Fruit fly (Drosophila melanogaster) whole organism, embryonic: Measurements from ENCODE around the gene CG14362.
A peak's percentile ranks its signal among the peaks of the same experiment; 100 is the strongest.

Source experiments
- Aef1 ChIP-seq: fragments of 200-800 bp; sonication (Bioruptor generic); IDR thresholded peaks from 3 replicates; pipeline ENCODE4 v1.3.6; 2022; ENCODE audit warnings: missing biosample characterization, missing genetic modification characterization
- B-H1 ChIP-seq: fragments of 200-800 bp; sonication (Bioruptor generic); IDR thresholded peaks from 3 replicates; pipeline ENCODE4 v1.3.6; 2022; ENCODE audit warnings: missing biosample characterization, missing genetic modification characterization
- CG10654 ChIP-seq: fragments of 200-800 bp; sonication (Bioruptor generic); optimal IDR thresholded peaks from 2 replicates; lab custom pipeline; 2016; ENCODE audit warnings: missing biosample characterization, missing genetic modification characterization
- CG11093 ChIP-seq: fragments of 200-800 bp; sonication (Bioruptor generic); IDR thresholded peaks from 3 replicates; pipeline ENCODE4 v1.3.6; 2022; ENCODE audit warnings: missing biosample characterization, missing genetic modification characterization
- CG15514 ChIP-seq: fragments of 200-800 bp; sonication (Bioruptor generic); optimal IDR thresholded peaks from 3 replicates; lab custom pipeline; 2017; ENCODE audit warnings: missing biosample characterization, missing genetic modification characterization, mild to moderate bottlenecking, moderate library complexity, missing genetic modification reagents
- CG15696 ChIP-seq: fragments of 200-800 bp; sonication (Bioruptor generic); optimal IDR thresholded peaks from 2 replicates; lab custom pipeline; 2019; ENCODE audit warnings: missing biosample characterization, mild to moderate bottlenecking, missing genetic modification characterization, moderate library complexity
- CG1602 ChIP-seq: fragments of 200-800 bp; sonication (Bioruptor generic); optimal IDR thresholded peaks from 3 replicates; lab custom pipeline; 2016; ENCODE audit warnings: missing biosample characterization, missing genetic modification characterization
- CG17186 ChIP-seq: fragments of 200-800 bp; sonication (Bioruptor generic); optimal IDR thresholded peaks from 3 replicates; lab custom pipeline; 2017; ENCODE audit warnings: missing biosample characterization, missing genetic modification reagents, missing genetic modification characterization
- CG17829 ChIP-seq: fragments of 200-800 bp; optimal IDR thresholded peaks from 2 replicates; lab custom pipeline; 2019; ENCODE audit warnings: missing biosample characterization, mild to moderate bottlenecking, missing genetic modification characterization, moderate library complexity
- CG18011 ChIP-seq: fragments of 200-800 bp; sonication (Bioruptor generic); optimal IDR thresholded peaks from 2 replicates; lab custom pipeline; 2017; ENCODE audit warnings: missing biosample characterization, missing genetic modification characterization, mild to moderate bottlenecking, moderate library complexity, missing genotype
- CG30020 ChIP-seq: fragments of 200-800 bp; optimal IDR thresholded peaks from 2 replicates; lab custom pipeline; 2019; ENCODE audit warnings: missing biosample characterization, mild to moderate bottlenecking, missing genetic modification characterization, moderate library complexity
- CG31441 ChIP-seq: fragments of 200-800 bp; sonication (Bioruptor generic); IDR thresholded peaks from 2 replicates; pipeline ENCODE4 v1.3.6; 2022; ENCODE audit warnings: missing biosample characterization, missing genetic modification characterization
- CG32767 ChIP-seq: fragments of 200-800 bp; sonication (Bioruptor generic); IDR thresholded peaks from 2 replicates; pipeline ENCODE4 v1.3.6; 2022; ENCODE audit warnings: missing biosample characterization, missing genetic modification characterization
- CG33213 ChIP-seq: fragments of 200-800 bp; sonication (Bioruptor generic); optimal IDR thresholded peaks from 3 replicates; lab custom pipeline; 2016; ENCODE audit warnings: missing biosample characterization, missing genetic modification characterization
- CG33557 ChIP-seq: fragments of 200-800 bp; sonication (Bioruptor generic); optimal IDR thresholded peaks from 2 replicates; lab custom pipeline; 2019; ENCODE audit warnings: missing biosample characterization, mild to moderate bottlenecking, missing genetic modification characterization, moderate library complexity
- CG34376 ChIP-seq: fragments of 200-800 bp; sonication (Bioruptor generic); optimal IDR thresholded peaks from 2 replicates; lab custom pipeline; 2018; ENCODE audit warnings: missing biosample characterization, mild to moderate bottlenecking, missing genetic modification characterization
- CG42726 ChIP-seq: fragments of 200-800 bp; sonication (Bioruptor generic); IDR thresholded peaks from 2 replicates; pipeline ENCODE4 v1.3.6; 2022; ENCODE audit warnings: missing biosample characterization, missing genetic modification characterization; ENCODE audit not compliant: partially characterized antibody
- CG6791 ChIP-seq: fragments of 200-800 bp; sonication (Bioruptor generic); IDR thresholded peaks from 3 replicates; pipeline ENCODE4 v1.3.6; 2022; ENCODE audit warnings: missing biosample characterization, missing genetic modification characterization; ENCODE audit not compliant: partially characterized antibody
- CG7839 ChIP-seq: fragments of 200-800 bp; sonication (Bioruptor generic); optimal IDR thresholded peaks from 3 replicates; lab custom pipeline; 2018; ENCODE audit warnings: missing biosample characterization, mild to moderate bottlenecking, missing genetic modification characterization, moderate library complexity
- CG8290 ChIP-seq, 3 experiments: fragments of 200-800 bp; sonication (Bioruptor generic); optimal IDR thresholded peaks; 2 replicates each; lab custom pipeline; 2016 to 2019; ENCODE audit warnings: missing biosample characterization in 3 of 3, missing genetic modification characterization in 3 of 3, mild to moderate bottlenecking in 2 of 3, moderate library complexity in 1 of 3
- Doc2 ChIP-seq: fragments of 200-800 bp; sonication (Bioruptor generic); IDR thresholded peaks from 2 replicates; pipeline ENCODE4 v1.3.6; 2022; ENCODE audit warnings: missing biosample characterization, missing genetic modification characterization
- Dp ChIP-seq: fragments of 200-800 bp; sonication (Bioruptor generic); optimal IDR thresholded peaks from 2 replicates; lab custom pipeline; 2018; ENCODE audit warnings: missing biosample characterization, mild to moderate bottlenecking, missing genetic modification characterization, moderate library complexity
- E2f2 ChIP-seq: fragments of 200-800 bp; sonication (Bioruptor generic); IDR thresholded peaks from 2 replicates; pipeline ENCODE4 v1.3.6; 2022; ENCODE audit warnings: missing biosample characterization, missing genetic modification characterization
- Gsc ChIP-seq: fragments of 200-800 bp; sonication (Bioruptor generic); IDR thresholded peaks from 2 replicates; pipeline ENCODE4 v1.3.6; 2022; ENCODE audit warnings: missing biosample characterization, missing genetic modification characterization
- HLH3B ChIP-seq: fragments of 200-800 bp; sonication (Bioruptor generic); IDR thresholded peaks from 2 replicates; pipeline ENCODE4 v1.3.6; 2022; ENCODE audit warnings: missing biosample characterization, missing genetic modification characterization
- Hmr ChIP-seq: fragments of 200-800 bp; sonication (Bioruptor generic); optimal IDR thresholded peaks from 3 replicates; lab custom pipeline; 2017; ENCODE audit warnings: mild to moderate bottlenecking, missing biosample characterization, missing genetic modification reagents, missing genetic modification characterization
- Hr51 ChIP-seq, 2 experiments: fragments of 200-800 bp; sonication (Bioruptor generic); optimal IDR thresholded peaks; 2 replicates in 1 of 2; 3 replicates in 1 of 2; lab custom pipeline; 2016 to 2018; ENCODE audit warnings: missing biosample characterization in 2 of 2, missing genetic modification characterization in 2 of 2, mild to moderate bottlenecking in 1 of 2, moderate library complexity in 1 of 2
- Nf-YC ChIP-seq: fragments of 200-800 bp; optimal IDR thresholded peaks from 3 replicates; lab custom pipeline; 2019; ENCODE audit warnings: missing biosample characterization, mild to moderate bottlenecking, missing genetic modification characterization, moderate library complexity
- Sry-δ ChIP-seq: fragments of 200-800 bp; sonication (Bioruptor generic); optimal IDR thresholded peaks from 2 replicates; lab custom pipeline; 2016; ENCODE audit warnings: missing biosample characterization, missing genetic modification characterization
- Usf ChIP-seq: fragments of 200-800 bp; sonication (Bioruptor generic); optimal IDR thresholded peaks from 2 replicates; lab custom pipeline; 2017; ENCODE audit warnings: missing genotype, missing biosample characterization, missing genetic modification characterization
- Xbp1 ChIP-seq: fragments of 200-800 bp; sonication (Bioruptor generic); optimal IDR thresholded peaks from 3 replicates; lab custom pipeline; 2016; ENCODE audit warnings: missing biosample characterization, mild to moderate bottlenecking, missing genetic modification characterization
- al ChIP-seq: fragments of 200-800 bp; sonication (Bioruptor generic); IDR thresholded peaks from 2 replicates; pipeline ENCODE4 v1.3.6; 2022; ENCODE audit warnings: missing biosample characterization, missing genetic modification characterization
- bcd ChIP-seq: fragments of 200-800 bp; sonication (Bioruptor generic); optimal IDR thresholded peaks from 2 replicates; lab custom pipeline; 2017; ENCODE audit warnings: missing biosample characterization, mild to moderate bottlenecking, missing genetic modification characterization
- crp ChIP-seq, 2 experiments: fragments of 200-800 bp; sonication (Bioruptor generic); optimal IDR thresholded peaks; 2 replicates in 1 of 2; 3 replicates in 1 of 2; lab custom pipeline; 2017; ENCODE audit warnings: missing biosample characterization in 2 of 2, missing genetic modification characterization in 2 of 2, mild to moderate bottlenecking in 1 of 2, moderate library complexity in 1 of 2
- dysf ChIP-seq: fragments of 200-800 bp; sonication (Bioruptor generic); IDR thresholded peaks from 3 replicates; pipeline ENCODE4 v1.3.6; 2022; ENCODE audit warnings: missing biosample characterization, missing genetic modification characterization
- eyg ChIP-seq: fragments of 200-800 bp; sonication (Bioruptor generic); optimal IDR thresholded peaks from 3 replicates; lab custom pipeline; 2016; ENCODE audit warnings: missing biosample characterization, missing genetic modification characterization
- grau ChIP-seq: fragments of 200-800 bp; optimal IDR thresholded peaks from 3 replicates; lab custom pipeline; 2019; ENCODE audit warnings: missing biosample characterization, mild to moderate bottlenecking, missing genetic modification characterization, moderate library complexity
- hkb ChIP-seq, 2 experiments: fragments of 200-800 bp in 1 of 2; fragments of >200 bp in 1 of 2; sonication (Bioruptor generic) in 1 of 2; IDR thresholded peaks in 1 of 2; optimal IDR thresholded peaks in 1 of 2; 2 replicates each; pipeline versions ENCODE4 v1.3.6 to Lab custom; 2017 to 2022; ENCODE audit warnings: missing biosample characterization in 1 of 2, missing genetic modification characterization in 1 of 2
- lilli ChIP-seq: fragments of 200-800 bp; sonication (Bioruptor generic); optimal IDR thresholded peaks from 3 replicates; lab custom pipeline; 2016; ENCODE audit warnings: missing biosample characterization, missing genetic modification characterization
- mirr ChIP-seq: fragments of 200-800 bp; sonication (Bioruptor generic); optimal IDR thresholded peaks from 3 replicates; lab custom pipeline; 2018; ENCODE audit warnings: missing biosample characterization, mild to moderate bottlenecking, missing genetic modification characterization
- nerfin-1 ChIP-seq: fragments of 200-800 bp; sonication (Bioruptor generic); optimal IDR thresholded peaks from 3 replicates; lab custom pipeline; 2019; ENCODE audit warnings: missing biosample characterization, mild to moderate bottlenecking, missing genetic modification characterization, moderate library complexity
- phol ChIP-seq: fragments of 200-800 bp; sonication (Bioruptor generic); optimal IDR thresholded peaks from 3 replicates; lab custom pipeline; 2018; ENCODE audit warnings: missing biosample characterization, mild to moderate bottlenecking, missing genetic modification characterization, moderate library complexity
- sc ChIP-seq, 3 experiments: fragments of >200 bp in 2 of 3; fragments of 200-800 bp in 1 of 3; sonication (Bioruptor generic) in 1 of 3; optimal IDR thresholded peaks; 2 replicates in 2 of 3; 3 replicates in 1 of 3; lab custom pipeline; 2017; ENCODE audit warnings: mild to moderate bottlenecking in 1 of 3, missing biosample characterization in 1 of 3, missing genetic modification characterization in 1 of 3, missing genetic modification reagents in 1 of 3
- sna ChIP-seq: fragments of 200-800 bp; sonication (Bioruptor generic); IDR thresholded peaks from 2 replicates; pipeline ENCODE4 v1.3.6; 2022; ENCODE audit warnings: missing biosample characterization, missing genetic modification characterization; ENCODE audit not compliant: partially characterized antibody
- sob ChIP-seq: fragments of 200-800 bp; sonication (Bioruptor generic); IDR thresholded peaks from 2 replicates; pipeline ENCODE4 v1.3.6; 2022; ENCODE audit warnings: missing biosample characterization, missing genetic modification characterization
- tll ChIP-seq, 2 experiments: fragments of 200-800 bp in 1 of 2; fragments of >200 bp in 1 of 2; sonication (Bioruptor generic) in 1 of 2; optimal IDR thresholded peaks; 2 replicates each; lab custom pipeline; 2017 to 2019; ENCODE audit warnings: missing biosample characterization in 2 of 2, missing genetic modification characterization in 2 of 2, mild to moderate bottlenecking in 1 of 2, moderate library complexity in 1 of 2
- unc-4 ChIP-seq: fragments of 200-800 bp; sonication (Bioruptor generic); IDR thresholded peaks from 2 replicates; pipeline ENCODE4 v1.3.6; 2022; ENCODE audit warnings: missing biosample characterization, missing genetic modification characterization; ENCODE audit not compliant: partially characterized antibody
- vfl ChIP-seq: fragments of 200-800 bp; sonication (Bioruptor generic); optimal IDR thresholded peaks from 2 replicates; lab custom pipeline; 2016; ENCODE audit warnings: missing biosample characterization, missing genetic modification characterization

The CG14362 gene

DNA sequence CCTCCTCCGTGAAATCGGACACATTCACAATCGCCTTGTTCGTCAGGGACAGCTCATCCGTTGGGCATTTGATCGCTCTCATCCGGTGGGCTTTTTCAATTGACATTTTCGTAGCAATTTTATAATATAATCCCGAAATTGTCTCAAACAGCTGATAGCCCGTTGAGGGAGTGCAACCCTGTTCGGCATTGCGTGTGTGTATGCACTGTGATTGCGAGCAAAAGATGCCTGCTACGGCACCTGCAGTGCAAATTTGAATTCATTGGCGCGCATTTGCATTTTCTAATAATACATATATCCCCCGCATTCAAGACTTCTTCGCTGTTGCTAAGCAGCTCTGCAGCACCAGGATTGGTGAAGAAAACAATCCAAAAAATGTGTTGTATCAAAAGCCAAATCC, 17.4 kb downstream of the CG14362 start, which contains the start of gene Nsf2 (continued):
- peak; percentile 99 for TF ChIP-seq E2f2 (GFP tag; lab: Robert Waterston, UW)
- TF ChIP-seq hkb (optimal IDR thresholded peaks at IDR 0.05; lab: Kevin White, UChicago) = no peak
- TF ChIP-seq hkb (GFP tag; IDR thresholded peaks at IDR 0.05; lab: Robert Waterston, UW) = peak; percentile 47
- TF ChIP-seq crp (GFP tag; optimal IDR thresholded peaks at IDR 0.05; lab: Kevin White, UChicago) = peak; percentile 96 to 99
- no peak for TF ChIP-seq vfl (GFP tag; lab: Kevin White, UChicago)
- peak; percentile 100 for TF ChIP-seq CG32767 (GFP tag; lab: Robert Waterston, UW)
- peak; percentile 9 for TF ChIP-seq CG34376 (GFP tag; lab: Kevin White, UChicago)
- TF ChIP-seq CG7839 (tag; lab: Kevin White, UChicago) = peak; percentile 12
- no peak for TF ChIP-seq lilli (GFP tag; lab: Kevin White, UChicago)
- TF ChIP-seq Aef1 (GFP tag; lab: Robert Waterston, UW) = no peak
- TF ChIP-seq CG42726 (GFP tag; lab: Robert Waterston, UW) = peak; percentile 76
- TF ChIP-seq CG1602 (GFP tag; lab: Kevin White, UChicago) = no peak
- no peak for TF ChIP-seq CG31441 (GFP tag; lab: Robert Waterston, UW)
- TF ChIP-seq phol (tag; lab: Kevin White, UChicago) = peak; percentile 59
- no peak for TF ChIP-seq B-H1 (GFP tag; lab: Robert Waterston, UW)
- TF ChIP-seq CG6791 (GFP tag; lab: Robert Waterston, UW) = peak; percentile 59; the same call in 2 of the 3 replicates
- peak; percentile 95 for TF ChIP-seq CG17186 (GFP tag; lab: Kevin White, UChicago)
- TF ChIP-seq HLH3B = no peak
- peak; percentile 48 for TF ChIP-seq Sry-δ (GFP tag; lab: Kevin White, UChicago)
- TF ChIP-seq CG15514 (GFP tag; lab: Kevin White, UChicago) = peak; percentile 69
- TF ChIP-seq Nf-YC = peak; percentile 18
- TF ChIP-seq tll (GFP tag; optimal IDR thresholded peaks at IDR 0.05; lab: Kevin White, UChicago) = no peak
- peak; percentile 35 for TF ChIP-seq CG17829 (tag; lab: Kevin White, UChicago)
- no peak for TF ChIP-seq Gsc
- TF ChIP-seq CG11093 (GFP tag; lab: Robert Waterston, UW) = no peak
- peak; percentile 24 for TF ChIP-seq CG30020 (tag; lab: Kevin White, UChicago)
- TF ChIP-seq grau (tag; lab: Kevin White, UChicago) = peak; percentile 44
- TF ChIP-seq CG10654 (GFP tag; lab: Kevin White, UChicago) = no peak
- peak; percentile 15 for TF ChIP-seq bcd (GFP tag; lab: Kevin White, UChicago)
- TF ChIP-seq sob (GFP tag; lab: Robert Waterston, UW) = peak; percentile 45; the same call in 1 of the 2 replicates
- TF ChIP-seq Xbp1 (GFP tag; lab: Kevin White, UChicago) = peak; percentile 18
- TF ChIP-seq sna (GFP tag; lab: Robert Waterston, UW) = peak; percentile 54; the same call in 1 of the 2 replicates
- peak; percentile 99 for TF ChIP-seq CG18011 (GFP tag; lab: Kevin White, UChicago)
- no peak for TF ChIP-seq eyg
- no peak for TF ChIP-seq mirr
- TF ChIP-seq al = no peak
- no peak for TF ChIP-seq Usf (GFP tag; lab: Kevin White, UChicago)
- TF ChIP-seq CG15696 (tag; lab: Kevin White, UChicago) = no peak
- no peak for TF ChIP-seq sc (optimal IDR thresholded peaks at IDR 0.05; lab: Kevin White, UChicago)
- TF ChIP-seq sc (GFP tag; optimal IDR thresholded peaks at IDR 0.05; lab: Kevin White, UChicago) = no peak
- no peak for TF ChIP-seq Doc2 (GFP tag; lab: Robert Waterston, UW)
- TF ChIP-seq Hmr = peak; percentile 20
- no peak for TF ChIP-seq CG8290 (GFP tag; optimal IDR thresholded peaks at IDR 0.05; lab: Kevin White, UChicago)
- TF ChIP-seq CG8290 (tag; optimal IDR thresholded peaks at IDR 0.05; lab: Kevin White, UChicago) = peak in 1 of 2 experiments; percentile 72
- TF ChIP-seq Dp (GFP tag; lab: Kevin White, UChicago) = peak; percentile 99
- peak; percentile 30 for TF ChIP-seq CG33557 (GFP tag; lab: Kevin White, UChicago)
- 0 out of 3 replicates have a peak, but pooled peaks have one; percentile 28 for TF ChIP-seq dysf (GFP tag; lab: Robert Waterston, UW)
- TF ChIP-seq CG33213 (GFP tag; lab: Kevin White, UChicago) = peak; percentile 39
- TF ChIP-seq unc-4 (GFP tag; lab: Robert Waterston, UW) = 0 out of 2 replicates have a peak, but pooled peaks have one; percentile 22
- TF ChIP-seq Hr51 (GFP tag; optimal IDR thresholded peaks at IDR 0.05; lab: Kevin White, UChicago) = no peak
- TF ChIP-seq nerfin-1 (tag; lab: Kevin White, UChicago) = no peak
